Fruit fly (Drosophila melanogaster) whole organism, pupa: ENCODE data around the gene CG11714.

Source experiments
- CG10348 ChIP-seq: fragments of 200-800 bp; sonication (Bioruptor generic); IDR thresholded peaks from 2 replicates; pipeline ENCODE4 v1.3.6; 2022; ENCODE audit warnings: missing biosample characterization, missing genetic modification characterization
- CG4496 ChIP-seq: fragments of 200-800 bp; sonication (Bioruptor generic); IDR thresholded peaks from 3 replicates; pipeline ENCODE4 v1.3.6; 2022; ENCODE audit warnings: missing biosample characterization, missing genetic modification characterization
- D1 ChIP-seq: fragments of 200-800 bp; sonication (Bioruptor generic); optimal IDR thresholded peaks from 2 replicates; lab custom pipeline; 2018; ENCODE audit warnings: missing biosample characterization, mild to moderate bottlenecking, missing genetic modification characterization, moderate library complexity
- Pif1A ChIP-seq: fragments of 200-800 bp; sonication (Bioruptor generic); optimal IDR thresholded peaks from 3 replicates; lab custom pipeline; 2016; ENCODE audit warnings: missing biosample characterization, missing genetic modification characterization
- Pif1B ChIP-seq: fragments of 200-800 bp; sonication (Bioruptor generic); optimal IDR thresholded peaks from 3 replicates; lab custom pipeline; 2016; ENCODE audit warnings: missing biosample characterization, missing genetic modification characterization
- gl ChIP-seq: fragments of 200-800 bp; sonication (Bioruptor generic); optimal IDR thresholded peaks from 2 replicates; lab custom pipeline; 2018; ENCODE audit warnings: missing biosample characterization, mild to moderate bottlenecking, missing genetic modification characterization

DNA sequence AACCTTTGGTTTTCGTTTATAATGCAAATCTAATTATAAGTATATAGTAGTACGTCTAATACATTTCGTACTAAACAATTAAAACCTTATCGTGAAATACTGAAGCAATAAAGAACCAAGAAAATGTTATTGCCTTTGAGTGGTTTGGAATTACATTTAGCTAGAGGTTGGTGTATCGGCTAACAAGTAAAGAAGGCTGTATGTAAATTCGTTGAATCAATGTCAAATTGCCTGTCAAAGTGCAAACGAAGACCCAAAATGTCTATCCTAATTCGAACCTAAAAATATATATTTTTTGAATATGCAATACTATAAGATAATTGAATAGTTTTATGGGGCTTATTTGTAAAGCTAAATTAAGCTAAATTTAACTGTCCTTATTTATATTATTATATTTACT is 11.3 kb downstream of the CG11714 start:
- TF ChIP-seq CG4496 (GFP tag; lab: Robert Waterston, UW) (no peak), gl (tag; lab: Kevin White, UChicago) (no peak), Pif1B (GFP tag; lab: Kevin White, UChicago) (no peak), Pif1A (no peak), CG10348 (GFP tag; lab: Robert Waterston, UW) (no peak), D1 (peak; percentile 62)
